Worm (Caenorhabditis elegans) whole organism, dauer: ENCODE results near the gene pbs-3.

ENCODE experiments used
- unc-62 ChIP-seq: sonication (generic microtip); optimal IDR thresholded peaks from 2 replicates; lab custom pipeline; 2017; ENCODE audit warnings: missing biosample characterization, missing genetic modification reagents, missing genetic modification characterization

pbs-3 gene

ce11 chrII:4955353-4955752, at the start of gene pbs-3:
Gene pbs-3, minus strand, starts transcription at chrII:4955427.
- no peak for TF ChIP-seq unc-62 (GFP tag; lab: Kevin White, UChicago)

- TF ChIP-seq unc-62 (GFP tag; lab: Kevin White, UChicago): no peak
Measured at ce11 chrII:5004781-5005180, 49.6 kb upstream of the pbs-3 start, which contains the start of gene F59A6.4. Gene F59A6.4, plus strand, starts transcription at chrII:5005081.

ce11 chrII:5003660-5004059, 48.4 kb upstream of the pbs-3 start, which contains the start of gene F59A6.10:
Gene F59A6.10, plus strand, starts transcription at chrII:5003960.
- TF ChIP-seq unc-62 (GFP tag; lab: Kevin White, UChicago): no peak

ce11 chrII:5001866-5002265, 46.6 kb upstream of the pbs-3 start:
- TF ChIP-seq unc-62 (GFP tag; lab: Kevin White, UChicago): no peak

- no peak for TF ChIP-seq unc-62 (GFP tag; lab: Kevin White, UChicago)
Measured at ce11 chrII:4999122-4999521, 43.9 kb upstream of the pbs-3 start, which contains the start of gene citk-2. Gene citk-2, plus strand, starts transcription at chrII:4999520.

- no peak for TF ChIP-seq unc-62 (GFP tag; lab: Kevin White, UChicago)
Measured at ce11 chrII:4998657-4999056, 43.4 kb upstream of the pbs-3 start, which contains the start of gene F59A6.11. Gene F59A6.11, minus strand, starts transcription at chrII:4998757.

ce11 chrII:4994939-4995338, 39.7 kb upstream of the pbs-3 start, which contains the start of gene rnh-1.0:
Gene rnh-1.0, plus strand, starts transcription at chrII:4995327.
- TF ChIP-seq unc-62 (GFP tag; lab: Kevin White, UChicago): no peak

ce11 chrII:4993530-4994192, 38.4 kb upstream of the pbs-3 start, which contains the start of the genes eif-1 and vps-24:
Gene eif-1, minus strand, starts transcription at chrII:4993580.
Gene vps-24, plus strand, starts transcription at chrII:4993998.
- TF ChIP-seq unc-62 (GFP tag; lab: Kevin White, UChicago): no peak

- TF ChIP-seq unc-62 (GFP tag; lab: Kevin White, UChicago): no peak
Measured at ce11 chrII:4992977-4993376, 37.8 kb upstream of the pbs-3 start, which contains the start of gene pigb-1. Gene pigb-1, minus strand, starts transcription at chrII:4993077.

ce11 chrII:4989802-4990201, 34.6 kb upstream of the pbs-3 start, which contains the start of gene T27F7.12:
Gene T27F7.12, plus strand, starts transcription at chrII:4990102.
- TF ChIP-seq unc-62 (GFP tag; lab: Kevin White, UChicago): no peak

ce11 chrII:4987257-4987656, 32.0 kb upstream of the pbs-3 start:
- TF ChIP-seq unc-62 (GFP tag; lab: Kevin White, UChicago): no peak

- TF ChIP-seq unc-62 (GFP tag; lab: Kevin White, UChicago): no peak
Measured at ce11 chrII:4986664-4987063, 31.4 kb upstream of the pbs-3 start.

ce11 chrII:4985961-4986503, 30.8 kb upstream of the pbs-3 start:
- no peak for TF ChIP-seq unc-62 (GFP tag; lab: Kevin White, UChicago)

ce11 chrII:4984151-4984550, 28.9 kb upstream of the pbs-3 start:
- no peak for TF ChIP-seq unc-62 (GFP tag; lab: Kevin White, UChicago)

ce11 chrII:4981682-4982404, 26.6 kb upstream of the pbs-3 start:
- TF ChIP-seq unc-62 (GFP tag; lab: Kevin White, UChicago): no peak

ce11 chrII:4975311-4975710, 20.1 kb upstream of the pbs-3 start:
- TF ChIP-seq unc-62 (GFP tag; lab: Kevin White, UChicago): no peak
